Fruit fly (Drosophila melanogaster) whole organism, prepupa: ENCODE results near the gene Dnaaf6.
A peak's percentile ranks its signal among the peaks of the same experiment; 100 is the strongest.

Source experiments
- CG10631 ChIP-seq: fragments of 200-800 bp; sonication (Bioruptor generic); optimal IDR thresholded peaks from 2 replicates; lab custom pipeline; 2016; ENCODE audit warnings: missing biosample characterization, missing genetic modification characterization
- CG11294 ChIP-seq: fragments of 200-800 bp; sonication (Bioruptor generic); IDR thresholded peaks from 2 replicates; pipeline ENCODE4 v1.3.6; 2022; ENCODE audit warnings: missing biosample characterization, missing genetic modification characterization
- CG11762 ChIP-seq: fragments of 200-800 bp; sonication (Bioruptor generic); optimal IDR thresholded peaks from 3 replicates; lab custom pipeline; 2016; ENCODE audit warnings: missing biosample characterization, missing genetic modification characterization; ENCODE audit not compliant: insufficient read depth
- CG11902 ChIP-seq: fragments of 200-800 bp; sonication (Bioruptor generic); optimal IDR thresholded peaks from 3 replicates; lab custom pipeline; 2016; ENCODE audit warnings: missing biosample characterization, missing genetic modification characterization
- CG15336 ChIP-seq: fragments of 200-800 bp; sonication (Bioruptor generic); IDR thresholded peaks from 2 replicates; pipeline ENCODE4 v1.3.6; 2022; ENCODE audit warnings: missing biosample characterization, missing genetic modification characterization
- CG1621 ChIP-seq: fragments of 200-800 bp; sonication (Bioruptor generic); optimal IDR thresholded peaks from 3 replicates; lab custom pipeline; 2018; ENCODE audit warnings: missing biosample characterization, mild to moderate bottlenecking, missing genetic modification characterization
- CG16779 ChIP-seq: fragments of 200-800 bp; sonication (Bioruptor generic); optimal IDR thresholded peaks from 3 replicates; lab custom pipeline; 2017; ENCODE audit warnings: missing biosample characterization, mild to moderate bottlenecking, missing genetic modification characterization
- CG3032 ChIP-seq: fragments of 200-800 bp; optimal IDR thresholded peaks from 2 replicates; lab custom pipeline; 2019; ENCODE audit warnings: missing biosample characterization, mild to moderate bottlenecking, missing genetic modification characterization, moderate library complexity
- CG31627 ChIP-seq: fragments of 200-800 bp; sonication (Bioruptor generic); optimal IDR thresholded peaks from 3 replicates; lab custom pipeline; 2016; ENCODE audit warnings: missing biosample characterization, missing genetic modification characterization
- CG34406 ChIP-seq: fragments of 200-800 bp; sonication (Bioruptor generic); optimal IDR thresholded peaks from 3 replicates; lab custom pipeline; 2016; ENCODE audit warnings: missing biosample characterization, missing genetic modification characterization
- CG3919 ChIP-seq: fragments of 200-800 bp; sonication (Bioruptor generic); optimal IDR thresholded peaks from 3 replicates; lab custom pipeline; 2016; ENCODE audit warnings: missing biosample characterization, missing genetic modification characterization
- CG6163 ChIP-seq: fragments of 200-800 bp; sonication (Bioruptor generic); IDR thresholded peaks from 3 replicates; pipeline ENCODE4 v1.3.6; 2022; ENCODE audit warnings: missing biosample characterization, missing genetic modification characterization
- CG6276 ChIP-seq: fragments of 200-800 bp; sonication (Bioruptor generic); optimal IDR thresholded peaks from 2 replicates; lab custom pipeline; 2017; ENCODE audit warnings: missing biosample characterization, mild to moderate bottlenecking, missing genetic modification characterization
- CG6808 ChIP-seq: fragments of 200-800 bp; sonication (Bioruptor generic); optimal IDR thresholded peaks from 3 replicates; lab custom pipeline; 2017; ENCODE audit warnings: missing biosample characterization, missing genetic modification characterization, mild to moderate bottlenecking, moderate library complexity, missing genetic modification reagents
- CG6854 ChIP-seq: fragments of 200-800 bp; sonication (Bioruptor generic); optimal IDR thresholded peaks from 2 replicates; lab custom pipeline; 2017; ENCODE audit warnings: missing biosample characterization, mild to moderate bottlenecking, missing genetic modification characterization
- CG7368 ChIP-seq: fragments of 200-800 bp; sonication (Bioruptor generic); optimal IDR thresholded peaks from 3 replicates; lab custom pipeline; 2016; ENCODE audit warnings: missing biosample characterization, missing genetic modification characterization
- CG8119 ChIP-seq: fragments of 200-800 bp; sonication (Bioruptor generic); IDR thresholded peaks from 3 replicates; pipeline ENCODE4 v1.3.6; 2022; ENCODE audit warnings: missing biosample characterization, missing genetic modification characterization
- CG8319 ChIP-seq: fragments of 200-800 bp; sonication (Bioruptor generic); optimal IDR thresholded peaks from 3 replicates; lab custom pipeline; 2016; ENCODE audit warnings: missing biosample characterization, missing genetic modification characterization
- CG9139 ChIP-seq: fragments of 200-800 bp; sonication (Bioruptor generic); optimal IDR thresholded peaks from 3 replicates; lab custom pipeline; 2017; ENCODE audit warnings: missing biosample characterization, mild to moderate bottlenecking, missing genetic modification characterization
- Eip75B ChIP-seq: fragments of 200-800 bp; sonication (Bioruptor generic); optimal IDR thresholded peaks from 3 replicates; lab custom pipeline; 2016; ENCODE audit warnings: missing biosample characterization, missing genetic modification characterization
- Eip93F ChIP-seq: fragments of 200-800 bp; sonication (Bioruptor generic); optimal IDR thresholded peaks from 2 replicates; lab custom pipeline; 2016; ENCODE audit warnings: missing biosample characterization, mild to moderate bottlenecking, missing genetic modification characterization
- Ets96B ChIP-seq: fragments of 200-800 bp; optimal IDR thresholded peaks from 2 replicates; lab custom pipeline; 2019; ENCODE audit warnings: missing biosample characterization, mild to moderate bottlenecking, missing genetic modification characterization, moderate library complexity
- Gug ChIP-seq: fragments of 200-800 bp; sonication (Bioruptor generic); IDR thresholded peaks from 2 replicates; pipeline ENCODE4 v1.3.6; 2022; ENCODE audit warnings: missing biosample characterization, missing genetic modification characterization
- Hr38 ChIP-seq: sonication (Bioruptor generic); optimal IDR thresholded peaks from 2 replicates; lab custom pipeline; 2016; ENCODE audit warnings: missing biosample characterization, missing genetic modification characterization
- Met ChIP-seq: fragments of 200-800 bp; sonication (Bioruptor generic); optimal IDR thresholded peaks from 3 replicates; lab custom pipeline; 2016; ENCODE audit warnings: missing biosample characterization, missing genetic modification characterization
- OdsH ChIP-seq: fragments of 200-800 bp; sonication (Bioruptor generic); optimal IDR thresholded peaks from 3 replicates; lab custom pipeline; 2016; ENCODE audit warnings: missing biosample characterization, missing genetic modification characterization
- Sox14 ChIP-seq: fragments of 200-800 bp; sonication (Bioruptor generic); optimal IDR thresholded peaks from 3 replicates; lab custom pipeline; 2016; ENCODE audit warnings: missing biosample characterization, missing genetic modification characterization
- Sox15 ChIP-seq: fragments of 200-800 bp; sonication (Bioruptor generic); optimal IDR thresholded peaks from 3 replicates; lab custom pipeline; 2016; ENCODE audit warnings: missing biosample characterization, missing genetic modification characterization
- achi ChIP-seq: fragments of 200-800 bp; sonication (Bioruptor generic); optimal IDR thresholded peaks from 3 replicates; lab custom pipeline; 2016; ENCODE audit warnings: missing biosample characterization, missing genetic modification characterization
- acj6 ChIP-seq: fragments of 200-800 bp; sonication (Bioruptor generic); optimal IDR thresholded peaks from 3 replicates; lab custom pipeline; 2016; ENCODE audit warnings: missing biosample characterization, missing genetic modification characterization
- dac ChIP-seq: fragments of 200-800 bp; sonication (Bioruptor generic); optimal IDR thresholded peaks from 2 replicates; lab custom pipeline; 2017; ENCODE audit warnings: missing biosample characterization, mild to moderate bottlenecking, missing genetic modification characterization
- dsx ChIP-seq: fragments of 200-800 bp; optimal IDR thresholded peaks from 3 replicates; lab custom pipeline; 2019; ENCODE audit warnings: missing biosample characterization, mild to moderate bottlenecking, missing genetic modification characterization, moderate library complexity; ENCODE audit not compliant: poor library complexity, severe bottlenecking
- eg ChIP-seq: fragments of 200-800 bp; sonication (Bioruptor generic); IDR thresholded peaks from 3 replicates; pipeline ENCODE4 v1.3.6; 2022; ENCODE audit warnings: missing biosample characterization, missing genetic modification characterization
- esn ChIP-seq: fragments of 200-800 bp; sonication (Bioruptor generic); optimal IDR thresholded peaks from 2 replicates; lab custom pipeline; 2016; ENCODE audit warnings: missing biosample characterization, mild to moderate bottlenecking, missing genetic modification characterization, moderate library complexity
- fd85E ChIP-seq: fragments of 200-800 bp; sonication (Bioruptor generic); optimal IDR thresholded peaks from 3 replicates; lab custom pipeline; 2016; ENCODE audit warnings: missing biosample characterization, missing genetic modification characterization
- lz ChIP-seq: fragments of 200-800 bp; sonication (Bioruptor generic); optimal IDR thresholded peaks from 3 replicates; lab custom pipeline; 2016; ENCODE audit warnings: missing biosample characterization, missing genetic modification characterization
- net ChIP-seq: fragments of 200-800 bp; sonication (Bioruptor generic); optimal IDR thresholded peaks from 3 replicates; lab custom pipeline; 2016; ENCODE audit warnings: missing biosample characterization, missing genetic modification characterization
- pdm3 ChIP-seq: fragments of 200-800 bp; sonication (Bioruptor generic); optimal IDR thresholded peaks from 3 replicates; lab custom pipeline; 2016; ENCODE audit warnings: missing biosample characterization, missing genetic modification characterization
- salr ChIP-seq, 2 experiments: fragments of 200-800 bp; sonication (Bioruptor generic); optimal IDR thresholded peaks; 3 replicates each; lab custom pipeline; 2016 to 2018; ENCODE audit warnings: missing biosample characterization in 2 of 2, missing genetic modification characterization in 2 of 2, mild to moderate bottlenecking in 1 of 2
- ss ChIP-seq, 2 experiments: fragments of 200-800 bp; sonication (Bioruptor generic); optimal IDR thresholded peaks; 2 replicates in 1 of 2; 3 replicates in 1 of 2; lab custom pipeline; 2017 to 2018; ENCODE audit warnings: mild to moderate bottlenecking in 2 of 2, missing biosample characterization in 2 of 2, missing genetic modification characterization in 2 of 2, moderate library complexity in 1 of 2
- svp ChIP-seq: fragments of 200-800 bp; sonication (Bioruptor generic); peaks from one replicate; lab custom pipeline; 2016; ENCODE audit warnings: missing biosample characterization, missing genetic modification characterization

Gene Dnaaf6

DNA sequence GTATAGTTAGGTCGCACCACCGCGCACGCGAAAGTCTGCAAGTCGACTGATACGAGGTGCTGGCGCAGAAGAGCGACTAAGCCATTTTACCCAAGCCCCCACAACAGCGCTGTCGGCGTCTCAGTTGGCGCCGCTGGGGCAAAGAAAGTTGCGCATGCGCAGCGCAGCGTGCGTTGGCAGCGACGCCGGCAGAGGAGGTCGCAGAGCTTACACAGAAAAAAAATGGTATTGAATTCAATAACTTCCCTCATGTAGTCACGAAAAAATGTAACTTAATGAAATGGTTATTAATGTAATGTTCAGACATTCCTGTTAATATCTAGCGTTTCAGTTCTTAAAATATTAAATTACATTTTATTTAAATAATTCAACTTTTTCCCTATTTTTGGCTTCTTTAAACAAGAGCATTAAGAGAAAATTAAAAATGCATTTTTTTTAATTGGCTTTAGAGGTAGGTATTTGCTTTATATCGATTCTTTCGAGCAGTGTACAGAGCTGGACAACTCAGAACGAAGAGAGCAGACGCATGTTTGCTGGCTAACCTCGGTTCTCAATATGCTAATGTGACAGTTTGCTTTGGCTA is 6.4 kb upstream of the Dnaaf6 start, which contains the start of gene CG4914 (continued):
- TF ChIP-seq CG31627 (GFP tag; lab: Kevin White, UChicago) (peak; percentile 81), CG11762 (GFP tag; lab: Kevin White, UChicago) (peak; percentile 69), CG3032 (tag; lab: Kevin White, UChicago) (peak; percentile 71), net (GFP tag; lab: Kevin White, UChicago) (peak; percentile 85), CG6854 (GFP tag; lab: Kevin White, UChicago) (peak; percentile 17), Sox15 (GFP tag; lab: Kevin White, UChicago) (peak; percentile 71), Hr38 (no peak), Eip75B (peak; percentile 82), CG6163 (GFP tag; lab: Robert Waterston, UW) (peak; percentile 78; the same call in 2 of the 3 replicates), CG1621 (no peak), esn (GFP tag; lab: Kevin White, UChicago) (peak; percentile 94), Met (peak; percentile 87), CG11294 (GFP tag; lab: Robert Waterston, UW) (peak; percentile 51), ss (GFP tag; optimal IDR thresholded peaks at IDR 0.05; lab: Kevin White, UChicago) (peak; percentile 26 to 56), Gug (GFP tag; lab: Robert Waterston, UW) (peak; percentile 67), CG3919 (peak; percentile 85), OdsH (GFP tag; lab: Kevin White, UChicago) (peak; percentile 88), CG9139 (GFP tag; lab: Kevin White, UChicago) (no peak), CG7368 (GFP tag; lab: Kevin White, UChicago) (peak; percentile 30), svp (GFP tag; lab: Kevin White, UChicago) (peak; percentile 96), CG6276 (peak; percentile 82), achi (GFP tag; lab: Kevin White, UChicago) (peak; percentile 88), CG8119 (GFP tag; lab: Robert Waterston, UW) (peak; percentile 90), CG8319 (GFP tag; lab: Kevin White, UChicago) (peak; percentile 62), CG6808 (GFP tag; lab: Kevin White, UChicago) (peak; percentile 63), CG16779 (tag; lab: Kevin White, UChicago) (peak; percentile 76), Eip93F (peak; percentile 1), CG34406 (GFP tag; lab: Kevin White, UChicago) (peak; percentile 85), acj6 (GFP tag; lab: Kevin White, UChicago) (peak; percentile 87), Ets96B (tag; lab: Kevin White, UChicago) (peak; percentile 78), dsx (GFP tag; lab: Kevin White, UChicago) (peak; percentile 70), CG10631 (peak; percentile 88), eg (peak; percentile 77), dac (peak; percentile 63), fd85E (GFP tag; lab: Kevin White, UChicago) (peak; percentile 17)

- TF ChIP-seq pdm3 (GFP tag; lab: Kevin White, UChicago) (no peak), lz (GFP tag; lab: Kevin White, UChicago) (no peak), CG15336 (GFP tag; lab: Robert Waterston, UW) (peak; percentile 58), salr (GFP tag; optimal IDR thresholded peaks at IDR 0.05; lab: Kevin White, UChicago) (no peak), CG11902 (no peak), CG6163 (GFP tag; lab: Robert Waterston, UW) (0 out of 3 replicates have a peak, but pooled peaks have one; percentile 13), Sox14 (GFP tag; lab: Kevin White, UChicago) (no peak), CG6276 (peak; percentile 23)
Measured at dm6 chr3L:14681504-14681903, 3.1 kb upstream of the Dnaaf6 start.
